Fruit fly (Drosophila melanogaster): ENCODE data around the gene CG14071.

The CG14071 gene

dm6 chr2L:10888827-10889226, at the start of gene CG14071:
TSS of gene CG14071 (minus strand) at chr2L:10888927.
- no peak for TF ChIP-seq noc (tag; optimal IDR thresholded peaks at IDR 0.05)

dm6 chr2L:10936362-10936761, 47.6 kb upstream of the CG14071 start, which contains the start of gene CG14072:
TSS of gene CG14072 (plus strand) at chr2L:10936662.
- no peak for TF ChIP-seq noc (tag; optimal IDR thresholded peaks at IDR 0.05)

DNA sequence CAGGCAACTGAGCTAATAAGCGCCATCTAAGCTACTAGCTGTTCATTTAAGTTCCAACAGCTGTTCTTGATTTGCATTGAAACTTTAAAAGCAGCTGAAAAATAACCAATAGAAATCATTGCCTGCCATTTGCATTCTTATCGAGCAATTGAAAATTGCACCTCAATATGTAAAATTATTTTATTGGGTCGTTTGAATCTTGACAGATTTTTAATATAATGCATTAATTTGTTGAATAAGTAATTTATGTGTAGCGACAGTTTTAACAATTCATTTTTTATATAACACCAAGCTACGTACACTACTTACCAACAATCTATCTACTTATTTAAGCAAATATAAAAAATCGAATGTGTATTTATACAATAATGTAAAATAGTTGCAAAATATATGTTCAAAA, 21.8 kb upstream of the CG14071 start, which contains the start of gene CG14069:
Gene CG14069 (minus strand): TSS at position 101 of the 400 bp plus-strand sequence.
- no peak for TF ChIP-seq noc (tag; optimal IDR thresholded peaks at IDR 0.05)

- TF ChIP-seq noc (tag; optimal IDR thresholded peaks at IDR 0.05): no peak
These were observed 20.1 kb upstream of the CG14071 start, which contains the start of gene CG7309 for dm6 chr2L:10908793-10909192. TSS of gene CG7309 (minus strand) at chr2L:10908893.

DNA sequence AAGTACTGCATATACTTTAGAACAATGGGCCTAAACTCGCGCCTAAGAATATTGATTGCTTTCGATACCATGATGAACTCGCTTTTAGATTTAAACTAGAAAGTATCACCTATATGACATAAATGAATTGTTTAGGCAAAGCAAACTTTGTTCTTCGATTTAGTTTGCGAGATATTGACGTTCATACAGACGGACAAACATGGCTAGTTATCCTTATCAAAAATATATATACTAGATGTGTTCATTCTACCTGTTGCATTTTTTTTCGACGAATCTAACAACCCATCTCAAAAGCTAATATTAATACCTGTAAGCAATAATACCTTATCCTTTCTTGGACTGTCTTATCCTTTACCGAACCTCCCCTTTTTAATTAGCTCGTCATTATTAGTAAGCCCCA, 13.0 kb upstream of the CG14071 start, which contains the start of gene CG14070:
Gene CG14070 (minus strand): TSS at position 101 of the 400 bp plus-strand sequence.
- no peak for TF ChIP-seq noc (tag; optimal IDR thresholded peaks at IDR 0.05)

DNA sequence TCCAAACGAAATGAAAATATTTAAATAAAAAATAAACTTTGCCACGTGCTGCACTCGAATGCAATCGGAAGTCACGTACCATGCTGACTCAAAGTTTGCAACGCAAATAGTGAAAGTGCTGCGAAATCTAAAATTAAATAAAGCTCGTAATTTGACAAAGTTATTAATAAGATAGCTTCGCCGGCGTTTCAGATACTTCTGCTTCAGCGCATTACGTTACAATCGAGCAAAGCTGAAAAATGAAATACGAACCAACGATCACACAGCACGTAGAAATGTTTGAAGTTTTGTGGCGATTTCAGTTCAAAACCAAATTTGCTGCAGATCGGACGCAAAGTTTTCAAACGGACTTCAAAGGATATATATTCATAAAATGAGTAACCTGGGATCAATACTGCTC, 18.9 kb downstream of the CG14071 start, which contains the start of gene CG12517:
Gene CG12517 (plus strand): TSS at position 301 of the 400 bp plus-strand sequence.
- no peak for TF ChIP-seq noc (tag; optimal IDR thresholded peaks at IDR 0.05)

- no peak for TF ChIP-seq noc (tag; optimal IDR thresholded peaks at IDR 0.05)
These were observed 30.4 kb downstream of the CG14071 start, which contains the start of the genes aurB and Stam for dm6 chr2L:10858064-10859047. TSS of gene aurB (minus strand) at chr2L:10858094. TSS of gene Stam (plus strand) at chr2L:10858536.

dm6 chr2L:10856328-10856942, 32.3 kb downstream of the CG14071 start, which contains the start of gene Dnz1:
TSS of gene Dnz1 (minus strand) at chr2L:10856644.
- TF ChIP-seq noc (tag; optimal IDR thresholded peaks at IDR 0.05): peak; percentile 4

DNA sequence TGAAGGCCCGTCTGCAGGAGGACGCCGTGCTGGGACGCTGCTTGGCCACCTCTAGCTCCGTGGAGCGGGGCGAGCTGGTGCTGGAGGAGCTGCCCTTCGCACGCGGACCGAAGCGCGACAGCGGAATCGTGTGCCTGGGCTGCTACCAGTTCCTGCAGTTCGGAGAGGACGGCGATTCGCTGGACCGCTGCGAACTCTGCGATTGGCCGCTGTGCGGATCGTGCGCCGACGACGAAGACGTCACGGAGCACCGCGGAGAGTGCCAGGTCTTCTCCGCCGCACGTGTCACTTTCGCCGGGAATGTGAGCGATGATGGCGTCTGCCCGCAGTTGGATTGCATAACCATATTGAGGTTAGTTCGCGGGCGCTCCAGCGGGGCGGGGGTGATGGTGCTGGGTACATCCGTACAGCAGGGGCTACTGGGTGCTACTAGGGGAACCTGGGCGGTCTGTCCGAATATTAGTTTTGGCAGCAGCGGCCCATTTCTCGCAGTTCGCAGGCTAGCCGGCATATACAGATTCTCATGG, 37.3 kb downstream of the CG14071 start:
- TF ChIP-seq noc (tag; optimal IDR thresholded peaks at IDR 0.05): no peak

DNA sequence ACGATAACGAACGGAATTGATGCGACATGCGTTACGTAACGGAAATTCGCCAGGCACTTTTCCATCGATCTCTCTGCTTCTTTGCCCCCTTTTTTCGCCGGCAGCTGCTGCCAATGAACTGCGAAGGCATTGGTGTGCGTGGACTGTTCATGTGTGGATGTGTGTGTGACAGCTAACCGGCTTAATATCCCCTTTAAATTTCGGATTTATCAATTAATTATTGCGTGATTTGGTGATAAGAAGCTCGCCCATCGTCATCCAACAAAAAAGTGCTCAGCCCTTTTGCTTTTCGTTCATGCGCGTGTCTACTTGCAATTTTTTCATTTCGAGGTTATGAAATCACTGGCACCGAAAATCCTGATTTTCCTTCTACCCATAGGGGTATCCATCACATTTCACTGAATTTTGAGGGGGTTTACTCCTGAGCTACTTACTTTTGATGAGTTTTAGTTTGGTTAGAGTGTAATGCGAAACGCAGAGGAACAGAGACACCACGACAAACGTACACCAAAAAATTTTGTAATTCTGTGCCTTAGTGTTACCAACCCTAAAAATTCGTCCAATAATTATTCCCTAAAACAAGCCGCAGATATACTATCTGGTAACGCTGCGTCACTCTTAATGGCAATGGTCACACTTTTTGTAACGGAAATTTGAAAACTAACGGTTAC, 38.3 kb downstream of the CG14071 start, which contains the start of gene porin:
Gene porin (minus strand): TSS at position 529 of the 671 bp plus-strand sequence.
- TF ChIP-seq noc (tag; optimal IDR thresholded peaks at IDR 0.05): peak; percentile 25

DNA sequence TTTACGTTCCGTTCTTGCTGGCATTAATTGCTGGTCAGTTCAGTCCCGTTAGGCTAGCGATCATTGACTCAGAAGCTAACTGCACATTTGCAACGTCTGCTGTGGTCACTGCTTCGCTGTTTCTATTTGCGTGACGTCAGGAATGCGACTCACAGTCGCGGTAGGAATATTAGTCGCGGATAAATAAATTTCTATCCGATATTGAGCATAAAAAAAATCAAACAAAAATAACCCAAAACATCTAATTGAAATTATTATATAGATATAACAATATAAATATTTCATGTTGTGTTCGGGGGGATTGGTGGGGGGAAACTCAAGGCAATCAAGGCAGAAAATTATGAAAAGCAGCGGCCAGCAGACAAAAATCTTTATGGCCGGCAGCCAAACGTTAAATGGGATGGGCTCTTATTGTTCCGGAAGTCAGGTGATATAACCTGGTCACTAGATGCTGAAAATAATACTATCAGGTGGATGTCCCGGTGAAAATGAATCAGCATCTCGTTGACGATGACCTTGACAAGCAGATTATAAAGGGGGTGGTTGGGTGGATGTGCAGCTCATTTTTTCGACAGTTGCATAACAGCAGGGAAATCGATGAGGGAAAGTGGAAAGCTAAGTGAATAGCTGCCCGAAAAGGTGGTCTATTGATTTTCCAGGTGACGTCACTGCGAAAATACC, 39.1 kb downstream of the CG14071 start, which contains the start of gene SmydA-3:
Gene SmydA-3 (plus strand): TSS at position 631 of the 681 bp plus-strand sequence.
- TF ChIP-seq noc (tag; optimal IDR thresholded peaks at IDR 0.05): no peak

DNA sequence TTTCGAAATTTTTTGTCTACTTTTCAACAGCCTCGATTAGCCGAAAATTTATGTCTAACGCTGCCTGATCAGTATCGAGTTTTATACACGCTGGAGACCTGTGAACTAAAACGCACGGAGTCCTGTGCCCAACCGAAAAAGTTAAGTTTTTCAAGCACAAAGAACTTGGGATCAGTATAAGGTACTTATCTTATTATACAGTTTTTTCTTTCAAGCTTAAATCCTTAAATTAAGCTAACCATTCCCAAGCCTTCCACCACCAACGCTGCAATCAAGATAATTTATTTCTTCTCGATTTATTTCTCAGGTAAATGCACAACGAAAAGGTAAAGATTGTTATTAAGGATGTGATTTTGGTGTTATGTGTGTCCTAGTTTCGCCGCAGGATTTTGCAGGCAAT, 41.8 kb downstream of the CG14071 start, which contains the start of gene Porin2:
Gene Porin2 (minus strand): TSS at position 101 of the 400 bp plus-strand sequence.
- no peak for TF ChIP-seq noc (tag; optimal IDR thresholded peaks at IDR 0.05)

DNA sequence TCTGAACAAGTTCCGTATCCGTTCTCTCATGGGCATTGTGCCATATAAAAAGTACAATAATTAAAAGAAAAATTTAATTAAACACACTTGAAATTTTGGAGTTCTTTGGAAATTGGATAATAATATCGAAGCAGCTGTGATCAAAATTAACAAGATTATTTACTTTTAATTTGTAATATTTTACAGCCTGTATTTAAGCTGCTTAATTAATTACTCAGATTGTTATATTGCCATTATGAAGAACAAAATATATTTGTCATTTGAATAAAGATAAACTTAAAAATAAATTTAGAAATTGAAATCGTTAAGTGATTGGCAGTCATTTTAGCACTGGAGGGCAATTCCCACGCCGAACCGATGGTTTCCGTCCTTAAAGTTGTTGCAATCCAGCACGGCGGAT, 43.2 kb downstream of the CG14071 start, which contains the start of the genes CG17139 and CG17140:
Gene CG17139 (minus strand): TSS at position 101 of the 400 bp plus-strand sequence.
Gene CG17140 (minus strand): TSS at position 101 of the 400 bp plus-strand sequence.
- no peak for TF ChIP-seq noc (tag; optimal IDR thresholded peaks at IDR 0.05)

DNA sequence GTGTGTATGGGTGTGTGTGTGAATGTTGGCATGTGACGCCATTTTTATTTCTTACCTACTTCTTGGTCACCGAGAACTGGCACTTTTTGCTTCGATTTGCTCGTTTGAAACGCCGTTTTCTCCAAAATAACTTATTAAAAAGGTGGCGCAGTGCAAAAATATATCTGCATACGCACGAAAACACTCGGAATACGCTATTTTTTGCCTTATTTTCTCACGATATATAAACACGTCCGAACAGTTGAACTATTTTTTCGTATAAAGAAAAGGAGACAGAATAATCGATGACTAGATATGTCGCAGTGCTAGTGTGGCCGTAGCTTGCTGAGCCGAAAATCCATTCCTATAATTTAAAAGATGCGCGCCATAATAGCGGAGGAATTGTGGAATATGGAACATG, 46.4 kb downstream of the CG14071 start, which contains the start of gene CG6700:
Gene CG6700 (minus strand): TSS at position 272 of the 400 bp plus-strand sequence.
- TF ChIP-seq noc (tag; optimal IDR thresholded peaks at IDR 0.05): no peak
